Fruit fly (Drosophila melanogaster) whole organism, pupa: ENCODE data around the gene ArfGAP3.

ENCODE experiments used
- CG10348 ChIP-seq: fragments of 200-800 bp; sonication (Bioruptor generic); IDR thresholded peaks from 2 replicates; pipeline ENCODE4 v1.3.6; 2022; ENCODE audit warnings: missing biosample characterization, missing genetic modification characterization
- CG12605 ChIP-seq: fragments of 200-800 bp; sonication (Bioruptor generic); IDR thresholded peaks from 2 replicates; pipeline ENCODE4 v1.3.6; 2022; ENCODE audit warnings: missing biosample characterization, missing genetic modification characterization
- CG13204 ChIP-seq: fragments of 200-800 bp; sonication (Bioruptor generic); optimal IDR thresholded peaks from 2 replicates; lab custom pipeline; 2018; ENCODE audit warnings: missing biosample characterization, mild to moderate bottlenecking, missing genetic modification characterization, moderate library complexity
- CG14655 ChIP-seq: fragments of 200-800 bp; sonication (Bioruptor generic); optimal IDR thresholded peaks from 3 replicates; lab custom pipeline; 2017; ENCODE audit warnings: mild to moderate bottlenecking, missing biosample characterization, missing genetic modification reagents, missing genetic modification characterization
- CG15710 ChIP-seq: fragments of 200-800 bp; sonication (Bioruptor generic); optimal IDR thresholded peaks from 2 replicates; lab custom pipeline; 2018; ENCODE audit warnings: missing biosample characterization, mild to moderate bottlenecking, missing genetic modification characterization, moderate library complexity
- CG17806 ChIP-seq: fragments of 200-800 bp; sonication (Bioruptor generic); optimal IDR thresholded peaks from 2 replicates; lab custom pipeline; 2018; ENCODE audit warnings: missing biosample characterization, mild to moderate bottlenecking, missing genetic modification characterization, moderate library complexity
- CG32121 ChIP-seq: fragments of 200-800 bp; sonication (Bioruptor generic); IDR thresholded peaks from 2 replicates; pipeline ENCODE4 v1.3.6; 2022; ENCODE audit warnings: missing biosample characterization, missing genetic modification characterization
- CG34367 ChIP-seq: fragments of 200-800 bp; sonication (Bioruptor generic); optimal IDR thresholded peaks from 2 replicates; lab custom pipeline; 2018; ENCODE audit warnings: missing biosample characterization, mild to moderate bottlenecking, missing genetic modification characterization
- CG4496 ChIP-seq: fragments of 200-800 bp; sonication (Bioruptor generic); IDR thresholded peaks from 3 replicates; pipeline ENCODE4 v1.3.6; 2022; ENCODE audit warnings: missing biosample characterization, missing genetic modification characterization
- CG8159 ChIP-seq: fragments of 200-800 bp; sonication (Bioruptor generic); optimal IDR thresholded peaks from 3 replicates; lab custom pipeline; 2018; ENCODE audit warnings: missing biosample characterization, mild to moderate bottlenecking, missing genetic modification characterization, moderate library complexity
- CG8301 ChIP-seq: fragments of 200-800 bp; sonication (Bioruptor generic); optimal IDR thresholded peaks from 2 replicates; lab custom pipeline; 2018; ENCODE audit warnings: missing biosample characterization, mild to moderate bottlenecking, missing genetic modification characterization
- CG9948 ChIP-seq: fragments of 200-800 bp; sonication (Bioruptor generic); optimal IDR thresholded peaks from 2 replicates; lab custom pipeline; 2018; ENCODE audit warnings: missing biosample characterization, mild to moderate bottlenecking, missing genetic modification characterization, moderate library complexity
- D1 ChIP-seq: fragments of 200-800 bp; sonication (Bioruptor generic); optimal IDR thresholded peaks from 2 replicates; lab custom pipeline; 2018; ENCODE audit warnings: missing biosample characterization, mild to moderate bottlenecking, missing genetic modification characterization, moderate library complexity
- EcR ChIP-seq: fragments of 200-800 bp; sonication (Bioruptor generic); optimal IDR thresholded peaks from 3 replicates; lab custom pipeline; 2019; ENCODE audit warnings: missing biosample characterization, missing genetic modification characterization, mild to moderate bottlenecking, moderate library complexity, missing genetic modification reagents
- Ets98B ChIP-seq: fragments of 200-800 bp; sonication (Bioruptor generic); IDR thresholded peaks from 2 replicates; pipeline ENCODE4 v1.3.6; 2022; ENCODE audit warnings: missing biosample characterization, missing genetic modification characterization
- Pif1A ChIP-seq: fragments of 200-800 bp; sonication (Bioruptor generic); optimal IDR thresholded peaks from 3 replicates; lab custom pipeline; 2016; ENCODE audit warnings: missing biosample characterization, missing genetic modification characterization
- Pif1B ChIP-seq: fragments of 200-800 bp; sonication (Bioruptor generic); optimal IDR thresholded peaks from 3 replicates; lab custom pipeline; 2016; ENCODE audit warnings: missing biosample characterization, missing genetic modification characterization
- Snoo ChIP-seq: fragments of 200-800 bp; sonication (Bioruptor generic); optimal IDR thresholded peaks from 3 replicates; lab custom pipeline; 2017; ENCODE audit warnings: missing biosample characterization, mild to moderate bottlenecking, missing genetic modification characterization, inconsistent platforms
- fd96Ca ChIP-seq: fragments of 200-800 bp; sonication (Bioruptor generic); IDR thresholded peaks from 3 replicates; pipeline ENCODE4 v1.3.6; 2022; ENCODE audit warnings: missing biosample characterization, missing genetic modification characterization
- gl ChIP-seq: fragments of 200-800 bp; sonication (Bioruptor generic); optimal IDR thresholded peaks from 2 replicates; lab custom pipeline; 2018; ENCODE audit warnings: missing biosample characterization, mild to moderate bottlenecking, missing genetic modification characterization
- rn ChIP-seq: fragments of 200-800 bp; sonication (Bioruptor generic); IDR thresholded peaks from 2 replicates; pipeline ENCODE4 v1.3.6; 2022; ENCODE audit warnings: missing biosample characterization, missing genetic modification characterization

ArfGAP3 gene

DNA sequence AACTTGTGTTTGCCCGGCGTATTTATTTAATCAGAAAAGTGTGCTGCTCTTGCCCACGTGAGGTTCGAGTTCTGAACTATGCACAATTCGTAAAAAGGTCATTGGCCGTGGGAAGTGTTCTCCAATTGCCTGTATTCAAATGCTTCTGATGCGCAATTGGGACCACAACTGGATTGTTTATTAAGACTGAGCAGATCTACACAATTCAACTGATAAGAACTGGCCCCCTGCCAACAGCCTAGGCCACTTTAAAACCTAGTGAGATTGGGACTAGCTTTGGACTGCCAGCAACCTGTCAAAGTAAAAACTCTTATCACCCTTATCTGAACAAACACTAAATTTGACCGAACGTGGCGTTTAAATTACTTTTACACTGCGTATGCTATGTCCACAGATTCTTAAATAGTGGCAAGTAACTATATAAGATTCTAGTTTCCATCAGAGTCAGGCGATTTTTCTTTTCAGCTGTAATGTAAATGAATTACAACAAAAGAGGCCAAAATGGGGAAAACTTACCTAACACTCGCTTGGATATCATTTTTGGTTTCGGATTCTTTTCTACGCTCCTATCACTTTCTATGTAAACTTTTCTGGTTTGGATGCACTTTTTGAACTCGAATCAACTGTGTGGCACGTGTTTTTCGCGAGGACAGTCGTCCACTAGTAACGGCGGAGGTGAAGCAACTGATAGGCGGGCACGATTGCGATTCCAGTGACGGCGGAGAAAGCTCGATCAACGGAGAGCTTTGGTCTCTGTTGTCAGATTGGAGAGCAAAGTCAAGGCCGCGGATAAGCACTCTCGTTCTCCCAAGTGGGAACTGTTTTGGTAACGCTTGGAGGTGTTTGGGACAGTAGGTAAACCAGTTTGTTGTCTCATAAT lies 20.6 kb upstream of the ArfGAP3 start, which contains the start of gene CG11241:
Gene CG11241, minus strand, starts transcription at position 689 of the 880 bp plus-strand sequence.
- TF ChIP-seq CG4496 (no peak; the same call in 2 of the 3 replicates), CG8301 (no peak), EcR (peak; percentile 79), Snoo (tag; lab: Kevin White, UChicago) (no peak)

DNA sequence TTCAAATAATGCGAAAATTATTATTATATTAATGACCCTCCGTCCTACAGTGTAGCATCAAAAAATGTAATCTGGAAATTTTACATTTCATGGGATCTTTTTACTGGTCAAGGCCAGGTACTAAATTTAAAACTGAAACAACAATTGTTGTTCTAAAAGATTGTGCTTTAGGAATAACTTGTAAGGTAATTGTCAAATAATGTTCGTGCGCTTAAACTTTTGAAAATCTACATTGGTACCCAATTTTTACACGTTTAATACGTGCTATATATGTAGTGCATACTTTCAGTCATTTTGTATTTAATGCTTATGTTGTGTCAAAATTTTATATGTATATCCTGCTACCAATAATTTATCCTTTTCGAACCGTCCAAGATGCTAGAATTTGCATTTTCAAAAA lies 16.2 kb upstream of the ArfGAP3 start:
- TF ChIP-seq CG32121 (GFP tag; lab: Robert Waterston, UW) (no peak), CG14655 (no peak), CG15710 (no peak), CG8159 (tag; lab: Kevin White, UChicago) (no peak), EcR (no peak), fd96Ca (no peak), CG17806 (tag; lab: Kevin White, UChicago) (no peak), rn (GFP tag; lab: Robert Waterston, UW) (no peak), CG8301 (no peak), Ets98B (GFP tag; lab: Robert Waterston, UW) (no peak), CG12605 (GFP tag; lab: Robert Waterston, UW) (no peak), Pif1A (no peak), Pif1B (GFP tag; lab: Kevin White, UChicago) (no peak), CG34367 (tag; lab: Kevin White, UChicago) (no peak), CG10348 (GFP tag; lab: Robert Waterston, UW) (no peak)

DNA sequence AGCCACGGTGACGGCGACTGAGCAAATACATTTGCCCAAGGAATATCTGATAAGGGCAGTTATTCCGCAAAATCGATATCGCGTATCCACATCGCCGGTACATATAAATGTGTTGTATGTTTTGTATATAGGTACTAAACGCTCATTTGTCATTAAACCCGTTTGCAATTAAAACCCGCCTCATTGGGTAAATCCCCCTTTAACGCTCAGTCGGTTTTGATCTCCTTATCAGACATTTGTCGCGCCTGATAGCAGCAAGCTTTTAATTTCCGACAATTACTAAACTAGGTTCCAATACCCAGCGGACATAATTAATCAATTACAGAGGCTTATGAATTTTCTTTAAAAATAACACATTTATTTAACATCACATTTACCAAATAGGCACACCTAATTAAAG lies 14.0 kb upstream of the ArfGAP3 start:
- no peak for TF ChIP-seq CG34367 (tag; lab: Kevin White, UChicago)
- no peak for TF ChIP-seq CG12605 (GFP tag; lab: Robert Waterston, UW)
- TF ChIP-seq Snoo (tag; lab: Kevin White, UChicago) = no peak
- no peak for TF ChIP-seq CG17806 (tag; lab: Kevin White, UChicago)
- no peak for TF ChIP-seq CG32121 (GFP tag; lab: Robert Waterston, UW)
- no peak for TF ChIP-seq gl (tag; lab: Kevin White, UChicago)
- no peak for TF ChIP-seq CG9948 (tag; lab: Kevin White, UChicago)
- TF ChIP-seq CG4496 = no peak
- no peak for TF ChIP-seq CG13204
- no peak for TF ChIP-seq rn (GFP tag; lab: Robert Waterston, UW)
- no peak for TF ChIP-seq Pif1A
- TF ChIP-seq CG14655 = no peak
- no peak for TF ChIP-seq CG10348 (GFP tag; lab: Robert Waterston, UW)
- TF ChIP-seq CG8301 = no peak
- TF ChIP-seq, all 21 proteins: peak for 0

DNA sequence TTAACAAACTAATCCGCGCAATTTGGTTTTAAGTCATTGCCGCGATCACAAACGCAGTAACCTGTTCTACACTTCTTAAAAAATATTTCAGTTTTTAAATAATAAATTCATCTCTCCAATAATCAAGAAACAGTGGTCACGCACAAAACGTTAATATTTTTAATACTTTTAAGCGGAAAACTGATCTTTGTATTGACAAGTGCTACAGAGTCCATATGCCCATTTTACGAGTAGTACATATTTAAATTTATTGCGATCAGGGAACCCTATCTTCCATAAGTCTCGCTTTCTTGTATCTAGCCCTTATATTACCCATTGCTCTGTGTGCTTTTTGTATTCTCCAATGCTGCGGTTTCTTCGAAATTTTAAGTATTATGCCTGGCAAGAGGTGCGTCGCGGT lies 12.1 kb upstream of the ArfGAP3 start, which contains the start of gene CG32454:
Gene CG32454, plus strand, starts transcription at position 301 of the 400 bp plus-strand sequence.
- TF ChIP-seq Pif1B (GFP tag; lab: Kevin White, UChicago) (no peak), Ets98B (GFP tag; lab: Robert Waterston, UW) (no peak), CG4496 (no peak), CG13204 (no peak), D1 (tag; lab: Kevin White, UChicago) (no peak), fd96Ca (no peak), CG17806 (tag; lab: Kevin White, UChicago) (no peak)

DNA sequence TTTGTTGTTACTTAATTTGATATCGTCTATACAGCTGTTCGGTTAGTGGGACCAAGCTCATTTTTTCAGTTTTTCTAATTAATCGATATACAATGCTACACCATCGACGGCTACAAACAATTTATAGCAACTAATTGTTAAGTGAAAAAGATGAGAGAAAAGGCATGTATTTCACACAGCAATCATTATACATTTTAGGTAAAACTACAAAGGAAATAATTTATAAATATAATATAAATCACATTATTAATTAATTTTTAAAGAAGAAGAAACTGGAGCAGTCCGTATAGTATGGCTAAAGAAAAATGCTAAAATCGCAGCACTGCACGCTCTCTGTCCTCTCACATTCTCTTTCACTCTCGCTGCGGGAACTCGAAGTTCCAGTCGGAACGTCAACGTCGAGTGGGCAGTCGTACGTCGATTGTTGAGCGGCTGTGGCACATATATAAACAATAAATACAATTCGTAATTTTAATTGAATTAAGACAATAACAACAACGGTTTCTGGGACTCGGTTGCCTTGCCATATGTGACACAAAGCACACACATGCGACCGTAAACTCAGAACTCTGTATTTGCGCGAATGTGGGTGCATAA lies 10.5 kb upstream of the ArfGAP3 start, which contains the start of the genes CG14450 and CG11367:
Gene CG14450, minus strand, starts transcription at position 51 of the 597 bp plus-strand sequence.
Gene CG11367, plus strand, starts transcription at position 373 of the 597 bp plus-strand sequence.
- no peak for TF ChIP-seq CG32121 (GFP tag; lab: Robert Waterston, UW)
- TF ChIP-seq CG4496 = 0 out of 3 replicates have a peak, but pooled peaks have one; percentile 19
- TF ChIP-seq CG34367 (tag; lab: Kevin White, UChicago) = no peak
- TF ChIP-seq CG15710 = no peak
- TF ChIP-seq gl (tag; lab: Kevin White, UChicago) = no peak
- no peak for TF ChIP-seq Snoo (tag; lab: Kevin White, UChicago)
- TF ChIP-seq Pif1A = no peak
- TF ChIP-seq Ets98B (GFP tag; lab: Robert Waterston, UW) = peak; percentile 26; the same call in 1 of the 2 replicates
- TF ChIP-seq CG12605 (GFP tag; lab: Robert Waterston, UW) = 0 out of 2 replicates have a peak, but pooled peaks have one; percentile 34
- TF ChIP-seq CG8301 = no peak
- TF ChIP-seq D1 (tag; lab: Kevin White, UChicago) = no peak
- TF ChIP-seq CG10348 (GFP tag; lab: Robert Waterston, UW) = no peak
- TF ChIP-seq CG13204 = peak; percentile 67
- TF ChIP-seq fd96Ca = no peak
- TF ChIP-seq CG8159 (tag; lab: Kevin White, UChicago) = no peak
- no peak for TF ChIP-seq CG9948 (tag; lab: Kevin White, UChicago)
- TF ChIP-seq CG17806 (tag; lab: Kevin White, UChicago) = no peak
- peak; percentile 18 for TF ChIP-seq EcR
- no peak for TF ChIP-seq CG14655
- TF ChIP-seq Pif1B (GFP tag; lab: Kevin White, UChicago) = peak; percentile 55
